Worm (Caenorhabditis elegans) whole organism, L4 larva: ENCODE data around the gene C10C6.7.
A peak's percentile ranks its signal among the peaks of the same experiment; 100 is the strongest.

Experiments used
- F37D6.2 ChIP-seq: sonication (generic microtip); optimal IDR thresholded peaks from 2 replicates; lab custom pipeline; 2016; ENCODE audit warnings: mild to moderate bottlenecking, missing genetic modification characterization, missing compliant biosample characterization
- T20F7.1 ChIP-seq: fragments of 200-800 bp; sonication (Bioruptor generic); optimal IDR thresholded peaks from 2 replicates; lab custom pipeline; 2018; ENCODE audit warnings: mild to moderate bottlenecking, missing genetic modification characterization, missing compliant biosample characterization
- Y105C5A.15 ChIP-seq: fragments of 200-800 bp; sonication (Bioruptor generic); IDR thresholded peaks from 2 replicates; pipeline ENCODE4 v1.3.6; 2022; ENCODE audit warnings: missing genetic modification characterization, missing compliant biosample characterization
- Y75B8A.6 ChIP-seq: fragments of 200-800 bp; sonication (Bioruptor generic); IDR thresholded peaks from 2 replicates; pipeline ENCODE4 v1.3.6; 2022; ENCODE audit warnings: missing genetic modification reagents, missing genetic modification characterization, missing compliant biosample characterization
- ZK337.2 ChIP-seq: fragments of 200-800 bp; sonication (Bioruptor generic); IDR thresholded peaks from 2 replicates; pipeline ENCODE4 v1.3.6; 2022; ENCODE audit warnings: missing genetic modification reagents, missing genetic modification characterization, missing compliant biosample characterization
- aha-1 ChIP-seq: fragments of 150-350 bp; peaks from one replicate; lab custom pipeline; 2014; ENCODE audit warnings: missing biosample characterization, missing genetic modification characterization
- aly-2 ChIP-seq: sonication (generic microtip); optimal IDR thresholded peaks from 2 replicates; lab custom pipeline; 2018; ENCODE audit warnings: missing biosample characterization, missing genetic modification characterization
- arid-1 ChIP-seq: fragments of 200-800 bp; sonication (Bioruptor generic); conservative IDR thresholded peaks from 2 replicates; pipeline ENCODE4 v1.3.6; 2022; ENCODE audit warnings: missing genetic modification reagents, missing genetic modification characterization, missing compliant biosample characterization
- ceh-28 ChIP-seq: fragments of 150-350 bp; optimal IDR thresholded peaks from 2 replicates; lab custom pipeline; 2014; ENCODE audit warnings: missing biosample characterization, missing genetic modification reagents, missing genetic modification characterization
- ceh-32 ChIP-seq: sonication (generic microtip); optimal IDR thresholded peaks from 2 replicates; lab custom pipeline; 2016; ENCODE audit warnings: mild to moderate bottlenecking, missing genetic modification characterization, missing compliant biosample characterization; ENCODE audit not compliant: poor library complexity
- ceh-44 ChIP-seq: fragments of 200-800 bp; sonication (Bioruptor generic); IDR thresholded peaks from 2 replicates; pipeline ENCODE4 v1.3.6; 2022; ENCODE audit warnings: missing genetic modification reagents, missing genetic modification characterization, missing compliant biosample characterization
- ceh-82 ChIP-seq: sonication (generic microtip); optimal IDR thresholded peaks from 2 replicates; lab custom pipeline; 2017; ENCODE audit warnings: missing biosample characterization, missing genetic modification characterization
- daf-12 ChIP-seq: fragments of 150-350 bp; optimal IDR thresholded peaks from 2 replicates; lab custom pipeline; 2014; ENCODE audit warnings: missing biosample characterization, missing genetic modification reagents, missing genetic modification characterization
- daf-16 ChIP-seq, 3 experiments: sonication (generic microtip); optimal IDR thresholded peaks; 2 replicates each; lab custom pipeline; 2016 to 2017; ENCODE audit warnings: missing genetic modification characterization in 3 of 3, missing genetic modification reagents in 3 of 3, mild to moderate bottlenecking in 2 of 3, missing compliant biosample characterization in 2 of 3, missing biosample characterization in 1 of 3, moderate library complexity in 1 of 3
- dve-1 ChIP-seq: sonication (generic microtip); optimal IDR thresholded peaks from 2 replicates; lab custom pipeline; 2017; ENCODE audit warnings: antibody characterized with exemption, mild to moderate bottlenecking, missing genetic modification characterization, missing compliant biosample characterization; ENCODE audit not compliant: insufficient read depth
- hif-1 ChIP-seq, 2 experiments: sonication (generic microtip); optimal IDR thresholded peaks; 2 replicates each; lab custom pipeline; 2016 to 2017; ENCODE audit warnings: missing compliant biosample characterization in 2 of 2, missing genetic modification characterization in 2 of 2, missing genetic modification reagents in 2 of 2, missing genotype in 2 of 2, mild to moderate bottlenecking in 1 of 2
- jun-1 ChIP-seq: fragments of 150-350 bp; optimal IDR thresholded peaks from 2 replicates; lab custom pipeline; 2014; ENCODE audit warnings: missing biosample characterization, missing genetic modification reagents, missing genetic modification characterization
- lim-7 ChIP-seq: fragments of 200-800 bp; sonication (Bioruptor generic); IDR thresholded peaks from 2 replicates; pipeline ENCODE4 v1.3.6; 2022; ENCODE audit warnings: missing genetic modification characterization, missing compliant biosample characterization
- lin-13 ChIP-seq: fragments of 150-350 bp; optimal IDR thresholded peaks from 2 replicates; lab custom pipeline; 2014; ENCODE audit warnings: missing biosample characterization, missing genetic modification reagents, missing genetic modification characterization
- lin-15B ChIP-seq: fragments of 150-350 bp; sonication (generic microtip); optimal IDR thresholded peaks from 3 replicates; lab custom pipeline; 2014; ENCODE audit warnings: missing biosample characterization, missing genetic modification characterization
- nhr-102 ChIP-seq: sonication (generic microtip); optimal IDR thresholded peaks from 2 replicates; lab custom pipeline; 2016; ENCODE audit warnings: mild to moderate bottlenecking, missing genetic modification characterization, moderate library complexity, missing compliant biosample characterization
- nhr-11 ChIP-seq: fragments of 150-350 bp; optimal IDR thresholded peaks from 2 replicates; lab custom pipeline; 2014; ENCODE audit warnings: missing biosample characterization, missing genetic modification characterization
- nhr-111 ChIP-seq: fragments of 200-800 bp; sonication (Bioruptor generic); optimal IDR thresholded peaks from 2 replicates; lab custom pipeline; 2018; ENCODE audit warnings: mild to moderate bottlenecking, missing genetic modification characterization, missing compliant biosample characterization
- nhr-28 ChIP-seq: fragments of 150-350 bp; optimal IDR thresholded peaks from 2 replicates; lab custom pipeline; 2014; ENCODE audit warnings: missing biosample characterization, missing genetic modification characterization
- nhr-41 ChIP-seq: fragments of 200-800 bp; sonication (Bioruptor generic); IDR thresholded peaks from 2 replicates; pipeline ENCODE4 v1.3.6; 2022; ENCODE audit warnings: missing genetic modification reagents, missing genetic modification characterization, missing compliant biosample characterization
- nhr-6 ChIP-seq: fragments of 150-350 bp; optimal IDR thresholded peaks from 2 replicates; lab custom pipeline; 2014; ENCODE audit warnings: missing biosample characterization, missing genetic modification characterization
- pha-4 ChIP-seq, 2 experiments: fragments of 150-350 bp in 1 of 2; fragments of 200-800 bp in 1 of 2; sonication (Bioruptor generic) in 1 of 2; IDR thresholded peaks in 1 of 2; optimal IDR thresholded peaks in 1 of 2; 2 replicates each; pipeline versions ENCODE4 v1.3.6 to Lab custom; 2014 to 2022; ENCODE audit warnings: missing genetic modification characterization in 2 of 2, missing genetic modification reagents in 2 of 2, missing biosample characterization in 1 of 2, missing compliant biosample characterization in 1 of 2
- pqm-1 ChIP-seq: sonication (generic microtip); optimal IDR thresholded peaks from 2 replicates; lab custom pipeline; 2017; ENCODE audit warnings: missing biosample characterization, missing genetic modification characterization
- rbr-2 ChIP-seq: sonication (generic microtip); optimal IDR thresholded peaks from 2 replicates; lab custom pipeline; 2016; ENCODE audit warnings: missing genotype, missing genetic modification characterization, missing compliant biosample characterization
- unc-62 ChIP-seq, 3 experiments: fragments of 150-350 bp in 1 of 3; sonication (generic microtip); optimal IDR thresholded peaks in 2 of 3; peaks in 1 of 3; 1 replicate in 1 of 3; 2 replicates in 2 of 3; lab custom pipeline; 2014 to 2017; ENCODE audit warnings: missing biosample characterization in 3 of 3, missing genetic modification characterization in 3 of 3, missing genetic modification reagents in 3 of 3, missing genotype in 1 of 3
- zfp-3 ChIP-seq: fragments of 200-800 bp; sonication (Bioruptor generic); conservative IDR thresholded peaks from 2 replicates; pipeline ENCODE4 v1.3.6; 2022; ENCODE audit warnings: missing genetic modification reagents, missing genetic modification characterization, missing compliant biosample characterization
- zip-11 ChIP-seq: fragments of 200-800 bp; sonication (Bioruptor generic); IDR thresholded peaks from 2 replicates; pipeline ENCODE4 v1.3.6; 2022; ENCODE audit warnings: missing genetic modification characterization, missing compliant biosample characterization

Gene C10C6.7

ce11 chrIV:11474067-11474466 is 6.8 kb upstream of the C10C6.7 start (continued):
- peak; percentile 71 for TF ChIP-seq ceh-44 (GFP tag; lab: Robert Waterston, UW)
- peak; percentile 81 for TF ChIP-seq aly-2
- TF ChIP-seq zfp-3 (GFP tag; lab: Robert Waterston, UW), result peak; percentile 90; the same call in 1 of the 2 replicates

ce11 chrIV:11472023-11472422 is 4.7 kb upstream of the C10C6.7 start:
- TF ChIP-seq unc-62 (GFP tag; optimal IDR thresholded peaks at IDR 0.05 in 1 of 2; lab: Kevin White, UChicago) (peak in 1 of 2 experiments; percentile 87), unc-62 (tag; optimal IDR thresholded peaks at IDR 0.05; lab: Kevin White, UChicago) (no peak), zip-11 (GFP tag; lab: Robert Waterston, UW) (no peak)

- no peak for TF ChIP-seq nhr-6 (tag; lab: Kevin White, UChicago)
- TF ChIP-seq pqm-1 (tag; lab: Kevin White, UChicago), result peak; percentile 82
- peak; percentile 81 for TF ChIP-seq nhr-28 (tag; lab: Kevin White, UChicago)
- no peak for TF ChIP-seq daf-16 (GFP tag; optimal IDR thresholded peaks at IDR 0.05; lab: Kevin White, UChicago)
- peak; percentile 95 for TF ChIP-seq daf-16 (tag; optimal IDR thresholded peaks at IDR 0.05; lab: Kevin White, UChicago)
- TF ChIP-seq dve-1 (tag; lab: Kevin White, UChicago), result peak; percentile 72
- peak; percentile 58 for TF ChIP-seq aha-1 (tag; lab: Kevin White, UChicago)
- TF ChIP-seq Y105C5A.15 (GFP tag; lab: Robert Waterston, UW), result no peak
- no peak for TF ChIP-seq ceh-28 (tag; lab: Kevin White, UChicago)
These were observed 2.6 kb upstream of the C10C6.7 start, which contains the start of the genes C10C6.13 and wht-2 for ce11 chrIV:11469698-11470591. TSS of gene C10C6.13 (minus strand) at chrIV:11469748. TSS of gene wht-2 (plus strand) at chrIV:11470436.

ce11 chrIV:11465125-11465524 is 2.2 kb downstream of the C10C6.7 start, which contains the start of gene C10C6.3:
TSS of gene C10C6.3 (minus strand) at chrIV:11465225.
- TF ChIP-seq T20F7.1 (GFP tag; lab: Kevin White, UChicago) (no peak), lin-15B (no peak), arid-1 (GFP tag; lab: Robert Waterston, UW) (no peak), nhr-41 (GFP tag; lab: Robert Waterston, UW) (no peak), ZK337.2 (GFP tag; lab: Robert Waterston, UW) (no peak), ceh-82 (tag; lab: Kevin White, UChicago) (no peak), ceh-44 (GFP tag; lab: Robert Waterston, UW) (no peak)
- TF ChIP-seq, all 104 proteins: peak for 0

ce11 chrIV:11461335-11461734 is 6.0 kb downstream of the C10C6.7 start:
- TF ChIP-seq rbr-2 (tag; lab: Kevin White, UChicago) (no peak), unc-62 (GFP tag; optimal IDR thresholded peaks at IDR 0.05 in 1 of 2; lab: Kevin White, UChicago) (peak in 1 of 2 experiments; percentile 90), unc-62 (tag; optimal IDR thresholded peaks at IDR 0.05; lab: Kevin White, UChicago) (no peak), daf-12 (no peak)

- TF ChIP-seq lim-7 (GFP tag; lab: Robert Waterston, UW) (no peak), nhr-102 (tag; lab: Kevin White, UChicago) (no peak), pha-4 (GFP tag; IDR thresholded peaks at IDR 0.05; lab: Robert Waterston, UW) (no peak), pha-4 (tag; optimal IDR thresholded peaks at IDR 0.05; lab: Kevin White, UChicago) (no peak), hif-1 (tag; optimal IDR thresholded peaks at IDR 0.05; lab: Kevin White, UChicago) (no peak), ceh-32 (no peak), nhr-111 (GFP tag; lab: Kevin White, UChicago) (no peak), jun-1 (no peak), lin-13 (GFP tag; lab: Kevin White, UChicago) (no peak), aha-1 (tag; lab: Kevin White, UChicago) (no peak), F37D6.2 (tag; lab: Kevin White, UChicago) (no peak), Y75B8A.6 (GFP tag; lab: Robert Waterston, UW) (no peak), nhr-11 (no peak)
These were observed 7.6 kb downstream of the C10C6.7 start, which contains the start of gene npr-3 for ce11 chrIV:11459684-11460083. TSS of gene npr-3 (plus strand) at chrIV:11459984.
